Comparison of ENCODE assay signal across 1 fruit fly cellular context in genomic region chr3R:9417577-9418334, dm6.
A peak's percentile ranks its signal among the peaks of the same experiment; 100 is the strongest.
TF ChIP-seq lines count a peak whose summit lies in the region.

Gene ps (plus strand): TSS chr3R:9417940.

TF ChIP-seq in whole organism, embryonic, 481 proteins besides CTCF, POLR2A, EP300 and RAD21 (continued from another document and continues in another):
- TF ChIP-seq CrebB (tag; optimal IDR thresholded peaks at IDR 0.05; lab: Kevin White, UChicago) (peak; percentile 29), D (optimal IDR thresholded peaks at IDR 0.05; lab: Kevin White, UChicago) (no peak), D (GFP tag; optimal IDR thresholded peaks at IDR 0.05; lab: Kevin White, UChicago) (no peak), scrt (GFP tag; optimal IDR thresholded peaks at IDR 0.05; lab: Kevin White, UChicago) (peak; percentile 44), lola (GFP tag; optimal IDR thresholded peaks at IDR 0.05; lab: Kevin White, UChicago) (no peak), org-1 (GFP tag; optimal IDR thresholded peaks at IDR 0.05; lab: Kevin White, UChicago) (no peak), ab (GFP tag; optimal IDR thresholded peaks at IDR 0.05; lab: Kevin White, UChicago) (no peak), CG13894 (tag; optimal IDR thresholded peaks at IDR 0.05; lab: Kevin White, UChicago) (peak; percentile 16), Adf1 (GFP tag; IDR thresholded peaks at IDR 0.05; lab: Robert Waterston, UW) (no peak), CG10209 (GFP tag; optimal IDR thresholded peaks at IDR 0.05; lab: Kevin White, UChicago) (no peak), ara (GFP tag; IDR thresholded peaks at IDR 0.05; lab: Robert Waterston, UW) (no peak), cato (GFP tag; optimal IDR thresholded peaks at IDR 0.05; lab: Kevin White, UChicago; ENCODE audit: borderline replicate concordance) (no peak), sd (tag; optimal IDR thresholded peaks at IDR 0.05; lab: Kevin White, UChicago) (peak; percentile 99), az2 (GFP tag; optimal IDR thresholded peaks at IDR 0.05; lab: Kevin White, UChicago) (no peak), CG9817 (tag; optimal IDR thresholded peaks at IDR 0.05; lab: Kevin White, UChicago) (no peak), Opbp (GFP tag; IDR thresholded peaks at IDR 0.05; lab: Robert Waterston, UW; ENCODE audit: partially characterized antibody) (no peak), stwl (tag; optimal IDR thresholded peaks at IDR 0.05; lab: Kevin White, UChicago) (no peak), CG10274 (GFP tag; optimal IDR thresholded peaks at IDR 0.05; lab: Kevin White, UChicago) (no peak), Trl (optimal IDR thresholded peaks at IDR 0.05; lab: Kevin White, UChicago) (peak; percentile 91 to 97), Trl (GFP tag; optimal IDR thresholded peaks at IDR 0.05; lab: Kevin White, UChicago) (peak; percentile 61), Awh (GFP tag; IDR thresholded peaks at IDR 0.05; lab: Robert Waterston, UW) (no peak), YL-1 (GFP tag; optimal IDR thresholded peaks at IDR 0.05; lab: Kevin White, UChicago) (peak; percentile 6), CkIIα-i1 (GFP tag; IDR thresholded peaks at IDR 0.05; lab: Robert Waterston, UW) (no peak), CG4328 (GFP tag; optimal IDR thresholded peaks at IDR 0.05; lab: Kevin White, UChicago) (peak; percentile 5), mirr (GFP tag; optimal IDR thresholded peaks at IDR 0.05; lab: Kevin White, UChicago) (peak; percentile 35), h (optimal IDR thresholded peaks at IDR 0.05; lab: Kevin White, UChicago) (no peak), Dip2 (GFP tag; IDR thresholded peaks at IDR 0.05; lab: Robert Waterston, UW) (no peak), CG8089 (GFP tag; optimal IDR thresholded peaks at IDR 0.05; lab: Kevin White, UChicago) (no peak), CG4820 (GFP tag; optimal IDR thresholded peaks at IDR 0.05; lab: Kevin White, UChicago) (no peak), Doc2 (GFP tag; IDR thresholded peaks at IDR 0.05; lab: Robert Waterston, UW) (no peak), cwo (GFP tag; optimal IDR thresholded peaks at IDR 0.05; lab: Kevin White, UChicago) (peak; percentile 32), mam (GFP tag; optimal IDR thresholded peaks at IDR 0.05; lab: Kevin White, UChicago) (no peak), chm (GFP tag; IDR thresholded peaks at IDR 0.05; lab: Robert Waterston, UW) (no peak), sc (optimal IDR thresholded peaks at IDR 0.05; lab: Kevin White, UChicago) (no peak), sc (GFP tag; optimal IDR thresholded peaks at IDR 0.05; lab: Kevin White, UChicago) (no peak), esg (GFP tag; conservative IDR thresholded peaks at IDR 0.05; lab: Robert Waterston, UW) (no peak), CG3995 (GFP tag; optimal IDR thresholded peaks at IDR 0.05; lab: Kevin White, UChicago) (no peak), CG17385 (GFP tag; optimal IDR thresholded peaks at IDR 0.05; lab: Kevin White, UChicago) (peak; percentile 40), Dp (GFP tag; optimal IDR thresholded peaks at IDR 0.05; lab: Kevin White, UChicago) (no peak), insv (GFP tag; optimal IDR thresholded peaks at IDR 0.05; lab: Kevin White, UChicago) (peak in 1 of 2 experiments; percentile 78), bbx (GFP tag; IDR thresholded peaks at IDR 0.05; lab: Robert Waterston, UW; ENCODE audit: partially characterized antibody) (no peak), btn (GFP tag; optimal IDR thresholded peaks at IDR 0.05; lab: Kevin White, UChicago) (no peak), usp (GFP tag; optimal IDR thresholded peaks at IDR 0.05; lab: Kevin White, UChicago) (no peak), CG10147 (GFP tag; optimal IDR thresholded peaks at IDR 0.05; lab: Kevin White, UChicago) (no peak), ftz-f1 (GFP tag; optimal IDR thresholded peaks at IDR 0.05; lab: Kevin White, UChicago) (no peak), zfh2 (GFP tag; optimal IDR thresholded peaks at IDR 0.05; lab: Kevin White, UChicago) (peak; percentile 24), lilli (GFP tag; optimal IDR thresholded peaks at IDR 0.05; lab: Kevin White, UChicago) (no peak), seq (GFP tag; IDR thresholded peaks at IDR 0.05; lab: Robert Waterston, UW) (no peak), crp (GFP tag; optimal IDR thresholded peaks at IDR 0.05; lab: Kevin White, UChicago) (no peak), Hr3 (GFP tag; optimal IDR thresholded peaks at IDR 0.05; lab: Kevin White, UChicago) (no peak), CG12942 (GFP tag; optimal IDR thresholded peaks at IDR 0.05; lab: Kevin White, UChicago) (no peak), HLH4C (GFP tag; IDR thresholded peaks at IDR 0.05; lab: Robert Waterston, UW; ENCODE audit: partially characterized antibody) (no peak), CG12071 (GFP tag; optimal IDR thresholded peaks at IDR 0.05; lab: Kevin White, UChicago) (peak; percentile 37), Lhr (GFP tag; optimal IDR thresholded peaks at IDR 0.05; lab: Kevin White, UChicago) (no peak), CG17359 (tag; optimal IDR thresholded peaks at IDR 0.05; lab: Kevin White, UChicago) (no peak), D19B (GFP tag; optimal IDR thresholded peaks at IDR 0.05; lab: Kevin White, UChicago) (no peak), CG16815 (GFP tag; optimal IDR thresholded peaks at IDR 0.05; lab: Kevin White, UChicago) (no peak), onecut (GFP tag; IDR thresholded peaks at IDR 0.05; lab: Robert Waterston, UW) (0 out of 2 replicates have a peak, but pooled peaks have one; percentile 28), CG4730 (GFP tag; IDR thresholded peaks at IDR 0.05; lab: Robert Waterston, UW) (no peak), CG1602 (GFP tag; optimal IDR thresholded peaks at IDR 0.05; lab: Kevin White, UChicago) (no peak), CG15479 (GFP tag; optimal IDR thresholded peaks at IDR 0.05; lab: Kevin White, UChicago) (peak; percentile 73), exex (tag; optimal IDR thresholded peaks at IDR 0.05; lab: Kevin White, UChicago) (no peak), CG18599 (GFP tag; optimal IDR thresholded peaks at IDR 0.05; lab: Kevin White, UChicago) (no peak), Jarid2 (GFP tag; optimal IDR thresholded peaks at IDR 0.05; lab: Kevin White, UChicago) (peak; percentile 93), CG34224 (GFP tag; IDR thresholded peaks at IDR 0.05; lab: Robert Waterston, UW; ENCODE audit: partially characterized antibody) (no peak), Ravus (GFP tag; IDR thresholded peaks at IDR 0.05; lab: Robert Waterston, UW) (no peak), vnd (GFP tag; IDR thresholded peaks at IDR 0.05; lab: Robert Waterston, UW; ENCODE audit: partially characterized antibody) (no peak), CG1233 (GFP tag; optimal IDR thresholded peaks at IDR 0.05; lab: Kevin White, UChicago) (peak; percentile 23), Sox100B (GFP tag; optimal IDR thresholded peaks at IDR 0.05; lab: Kevin White, UChicago) (no peak), CG2202 (tag; optimal IDR thresholded peaks at IDR 0.05; lab: Kevin White, UChicago) (no peak), CG6813 (GFP tag; optimal IDR thresholded peaks at IDR 0.05; lab: Kevin White, UChicago) (no peak), Hr51 (GFP tag; optimal IDR thresholded peaks at IDR 0.05; lab: Kevin White, UChicago) (peak in 1 of 2 experiments; percentile 0), D19A (tag; optimal IDR thresholded peaks at IDR 0.05; lab: Kevin White, UChicago) (peak; percentile 51), CG2875 (GFP tag; optimal IDR thresholded peaks at IDR 0.05; lab: Kevin White, UChicago) (no peak), Camta (GFP tag; optimal IDR thresholded peaks at IDR 0.05; lab: Kevin White, UChicago) (no peak), zen (tag; optimal IDR thresholded peaks at IDR 0.05; lab: Kevin White, UChicago) (no peak), CG18262 (tag; optimal IDR thresholded peaks at IDR 0.05; lab: Kevin White, UChicago) (no peak), CG6689 (GFP tag; IDR thresholded peaks at IDR 0.05; lab: Robert Waterston, UW) (no peak), Dbx (GFP tag; IDR thresholded peaks at IDR 0.05; lab: Robert Waterston, UW) (no peak), gsb-n (tag; optimal IDR thresholded peaks at IDR 0.05; lab: Kevin White, UChicago) (no peak), twi (tag; optimal IDR thresholded peaks at IDR 0.05; lab: Kevin White, UChicago) (no peak), danr (GFP tag; IDR thresholded peaks at IDR 0.05; lab: Robert Waterston, UW) (no peak), tin (GFP tag; optimal IDR thresholded peaks at IDR 0.05; lab: Kevin White, UChicago) (no peak), tgo (GFP tag; IDR thresholded peaks at IDR 0.05; lab: Robert Waterston, UW) (no peak), B-H2 (GFP tag; optimal IDR thresholded peaks at IDR 0.05; lab: Kevin White, UChicago) (no peak), gcm (GFP tag; optimal IDR thresholded peaks at IDR 0.05; lab: Kevin White, UChicago) (no peak), Dll (GFP tag; IDR thresholded peaks at IDR 0.05; lab: Robert Waterston, UW; ENCODE audit: partially characterized antibody) (no peak), CG31224 (GFP tag; IDR thresholded peaks at IDR 0.05; lab: Robert Waterston, UW) (no peak), CG2199 (GFP tag; IDR thresholded peaks at IDR 0.05; lab: Robert Waterston, UW) (no peak), CG17829 (tag; optimal IDR thresholded peaks at IDR 0.05; lab: Kevin White, UChicago) (no peak), pros (GFP tag; optimal IDR thresholded peaks at IDR 0.05; lab: Kevin White, UChicago) (peak; percentile 15), grn (GFP tag; optimal IDR thresholded peaks at IDR 0.05; lab: Kevin White, UChicago) (no peak), HmgD (GFP tag; optimal IDR thresholded peaks at IDR 0.05; lab: Kevin White, UChicago) (no peak), jumu (GFP tag; optimal IDR thresholded peaks at IDR 0.05; lab: Kevin White, UChicago) (no peak), sug (tag; optimal IDR thresholded peaks at IDR 0.05; lab: Kevin White, UChicago) (peak; percentile 51), Meics (GFP tag; optimal IDR thresholded peaks at IDR 0.05; lab: Kevin White, UChicago) (peak; percentile 17), zen2 (GFP tag; IDR thresholded peaks at IDR 0.05; lab: Robert Waterston, UW; ENCODE audit: partially characterized antibody) (no peak), CG12391 (tag; optimal IDR thresholded peaks at IDR 0.05; lab: Kevin White, UChicago) (no peak), Rx (GFP tag; IDR thresholded peaks at IDR 0.05; lab: Robert Waterston, UW) (no peak), NFAT (GFP tag; IDR thresholded peaks at IDR 0.05; lab: Robert Waterston, UW) (no peak), sima (GFP tag; optimal IDR thresholded peaks at IDR 0.05; lab: Kevin White, UChicago) (no peak), ind (GFP tag; optimal IDR thresholded peaks at IDR 0.05; lab: Kevin White, UChicago) (no peak), nerfin-2 (GFP tag; IDR thresholded peaks at IDR 0.05; lab: Robert Waterston, UW; ENCODE audit: partially characterized antibody) (no peak), pb (GFP tag; optimal IDR thresholded peaks at IDR 0.05; lab: Kevin White, UChicago) (no peak), sens-2 (GFP tag; IDR thresholded peaks at IDR 0.05; lab: Robert Waterston, UW) (no peak), slou (GFP tag; optimal IDR thresholded peaks at IDR 0.05; lab: Kevin White, UChicago) (no peak), maf-S (GFP tag; optimal IDR thresholded peaks at IDR 0.05; lab: Kevin White, UChicago) (no peak), Kr (GFP tag; optimal IDR thresholded peaks at IDR 0.05; lab: Kevin White, UChicago) (no peak), z (GFP tag; IDR thresholded peaks at IDR 0.05; lab: Robert Waterston, UW) (no peak), CG17612 (GFP tag; IDR thresholded peaks at IDR 0.05; lab: Robert Waterston, UW) (no peak), CG15514 (GFP tag; optimal IDR thresholded peaks at IDR 0.05; lab: Kevin White, UChicago) (no peak), Chrac-16 (GFP tag; optimal IDR thresholded peaks at IDR 0.05; lab: Kevin White, UChicago) (no peak), CG2116 (GFP tag; optimal IDR thresholded peaks at IDR 0.05; lab: Kevin White, UChicago) (no peak), CG7271 (tag; optimal IDR thresholded peaks at IDR 0.05; lab: Kevin White, UChicago) (no peak), rib (GFP tag; IDR thresholded peaks at IDR 0.05; lab: Robert Waterston, UW) (no peak), en (GFP tag; optimal IDR thresholded peaks at IDR 0.05; lab: Kevin White, UChicago) (no peak), CG17328 (GFP tag; IDR thresholded peaks at IDR 0.05; lab: Robert Waterston, UW) (no peak), CG8388 (GFP tag; optimal IDR thresholded peaks at IDR 0.05; lab: Kevin White, UChicago) (no peak), aop (GFP tag; IDR thresholded peaks at IDR 0.05; lab: Robert Waterston, UW) (no peak), dati (GFP tag; IDR thresholded peaks at IDR 0.05; lab: Robert Waterston, UW) (no peak), gcm2 (GFP tag; optimal IDR thresholded peaks at IDR 0.05; lab: Kevin White, UChicago) (no peak), amos (GFP tag; IDR thresholded peaks at IDR 0.05; lab: Robert Waterston, UW; ENCODE audit: partially characterized antibody) (no peak), jigr1 (GFP tag; IDR thresholded peaks at IDR 0.05; lab: Robert Waterston, UW) (no peak), Ptx1 (GFP tag; IDR thresholded peaks at IDR 0.05; lab: Robert Waterston, UW) (no peak), CG43689 (GFP tag; IDR thresholded peaks at IDR 0.05; lab: Robert Waterston, UW) (no peak), pnt (GFP tag; optimal IDR thresholded peaks at IDR 0.05; lab: Kevin White, UChicago) (no peak), ken (GFP tag; IDR thresholded peaks at IDR 0.05; lab: Robert Waterston, UW) (no peak), mld (GFP tag; IDR thresholded peaks at IDR 0.05; lab: Robert Waterston, UW; ENCODE audit: partially characterized antibody) (no peak), CG12236 (GFP tag; optimal IDR thresholded peaks at IDR 0.05; lab: Kevin White, UChicago) (no peak), salm (tag; optimal IDR thresholded peaks at IDR 0.05; lab: Kevin White, UChicago) (no peak), CG15696 (tag; optimal IDR thresholded peaks at IDR 0.05; lab: Kevin White, UChicago) (no peak), tll (GFP tag; optimal IDR thresholded peaks at IDR 0.05; lab: Kevin White, UChicago) (no peak), Hr78 (GFP tag; optimal IDR thresholded peaks at IDR 0.05; lab: Kevin White, UChicago) (no peak), CG7839 (tag; optimal IDR thresholded peaks at IDR 0.05; lab: Kevin White, UChicago) (no peak), Elba2 (GFP tag; optimal IDR thresholded peaks at IDR 0.05; lab: Kevin White, UChicago) (no peak), Atf-2 (GFP tag; optimal IDR thresholded peaks at IDR 0.05; lab: Kevin White, UChicago) (no peak), Antp (GFP tag; optimal IDR thresholded peaks at IDR 0.05; lab: Kevin White, UChicago) (no peak), ash1 (GFP tag; optimal IDR thresholded peaks at IDR 0.05; lab: Kevin White, UChicago) (no peak), ap (GFP tag; IDR thresholded peaks at IDR 0.05; lab: Robert Waterston, UW) (no peak), CG9797 (GFP tag; optimal IDR thresholded peaks at IDR 0.05; lab: Kevin White, UChicago) (no peak)
